Fruit fly (Drosophila melanogaster) whole organism, embryonic: ENCODE data around the gene Megf8.

Experiments
- ATbp ChIP-seq: fragments of 200-800 bp; sonication (Bioruptor generic); optimal IDR thresholded peaks from 2 replicates; lab custom pipeline; 2017; ENCODE audit warnings: missing biosample characterization, mild to moderate bottlenecking, missing genetic modification characterization, missing genetic modification reagents
- Aef1 ChIP-seq: fragments of 200-800 bp; sonication (Bioruptor generic); IDR thresholded peaks from 3 replicates; pipeline ENCODE4 v1.3.6; 2022; ENCODE audit warnings: missing biosample characterization, missing genetic modification characterization
- Bgb ChIP-seq: fragments of 200-800 bp; sonication (Bioruptor generic); IDR thresholded peaks from 2 replicates; pipeline ENCODE4 v1.3.6; 2022; ENCODE audit warnings: missing biosample characterization, missing genetic modification characterization; ENCODE audit not compliant: partially characterized antibody
- CG10321 ChIP-seq: fragments of 200-800 bp; sonication (Bioruptor generic); IDR thresholded peaks from 2 replicates; pipeline ENCODE4 v1.3.6; 2022; ENCODE audit warnings: missing biosample characterization, missing genetic modification characterization
- CG11456 ChIP-seq: fragments of 200-800 bp; sonication (Bioruptor generic); IDR thresholded peaks from 3 replicates; pipeline ENCODE4 v1.3.6; 2022; ENCODE audit warnings: missing biosample characterization, missing genetic modification characterization
- CG11560 ChIP-seq: fragments of 200-800 bp; sonication (Bioruptor generic); IDR thresholded peaks from 3 replicates; pipeline ENCODE4 v1.3.6; 2022; ENCODE audit warnings: missing biosample characterization, missing genetic modification characterization
- CG11723 ChIP-seq: fragments of 200-800 bp; sonication (Bioruptor generic); optimal IDR thresholded peaks from 2 replicates; lab custom pipeline; 2017; ENCODE audit warnings: missing biosample characterization, mild to moderate bottlenecking, missing genetic modification characterization
- CG12942 ChIP-seq: fragments of 200-800 bp; sonication (Bioruptor generic); optimal IDR thresholded peaks from 3 replicates; lab custom pipeline; 2016; ENCODE audit warnings: missing biosample characterization, missing genetic modification characterization
- CG1529 ChIP-seq: fragments of 200-800 bp; sonication (Bioruptor generic); optimal IDR thresholded peaks from 3 replicates; lab custom pipeline; 2018; ENCODE audit warnings: missing biosample characterization, missing genetic modification characterization
- CG17568 ChIP-seq: fragments of 200-800 bp; sonication (Bioruptor generic); optimal IDR thresholded peaks from 2 replicates; lab custom pipeline; 2018; ENCODE audit warnings: missing biosample characterization, mild to moderate bottlenecking, missing genetic modification characterization, moderate library complexity
- CG17802 ChIP-seq: fragments of 200-800 bp; sonication (Bioruptor generic); optimal IDR thresholded peaks from 2 replicates; lab custom pipeline; 2018; ENCODE audit warnings: missing biosample characterization, mild to moderate bottlenecking, missing genetic modification characterization, moderate library complexity
- CG1832 ChIP-seq: fragments of 200-800 bp; sonication (Bioruptor generic); optimal IDR thresholded peaks from 2 replicates; lab custom pipeline; 2017; ENCODE audit warnings: missing biosample characterization, mild to moderate bottlenecking, missing genetic modification characterization, inconsistent platforms
- CG2712 ChIP-seq: fragments of 200-800 bp; optimal IDR thresholded peaks from 3 replicates; lab custom pipeline; 2019; ENCODE audit warnings: missing biosample characterization, mild to moderate bottlenecking, missing genetic modification characterization, moderate library complexity
- CG34422 ChIP-seq: fragments of 200-800 bp; sonication (Bioruptor generic); IDR thresholded peaks from 3 replicates; pipeline ENCODE4 v1.3.6; 2022; ENCODE audit warnings: missing biosample characterization, missing genetic modification characterization
- CG3726 ChIP-seq: fragments of 200-800 bp; sonication (Bioruptor generic); IDR thresholded peaks from 3 replicates; pipeline ENCODE4, ENCODE4 v1.3.6; 2022; ENCODE audit warnings: missing biosample characterization, missing genetic modification characterization
- CG3847 ChIP-seq: fragments of 200-800 bp; sonication (Bioruptor generic); IDR thresholded peaks from 2 replicates; pipeline ENCODE4 v1.3.6; 2022; ENCODE audit warnings: missing biosample characterization, missing genetic modification characterization
- CG6272 ChIP-seq: fragments of 200-800 bp; sonication (Bioruptor generic); IDR thresholded peaks from 2 replicates; pipeline ENCODE4 v1.3.6; 2022; ENCODE audit warnings: missing biosample characterization, missing genetic modification characterization
- CG7839 ChIP-seq: fragments of 200-800 bp; sonication (Bioruptor generic); optimal IDR thresholded peaks from 3 replicates; lab custom pipeline; 2018; ENCODE audit warnings: missing biosample characterization, mild to moderate bottlenecking, missing genetic modification characterization, moderate library complexity
- CG9932 ChIP-seq: fragments of 200-800 bp; sonication (Bioruptor generic); IDR thresholded peaks from 2 replicates; pipeline ENCODE4 v1.3.6; 2022; ENCODE audit warnings: missing biosample characterization, missing genetic modification characterization
- Deaf1 ChIP-seq: fragments of 200-800 bp; optimal IDR thresholded peaks from 3 replicates; lab custom pipeline; 2019; ENCODE audit warnings: missing biosample characterization, mild to moderate bottlenecking, missing genetic modification characterization, moderate library complexity
- Dip3 ChIP-seq: fragments of 200-800 bp; sonication (Bioruptor generic); optimal IDR thresholded peaks from 3 replicates; lab custom pipeline; 2016; ENCODE audit warnings: missing biosample characterization, missing genetic modification characterization
- Eip74EF ChIP-seq, 2 experiments: fragments of 200-800 bp in 1 of 2; fragments of >200 bp in 1 of 2; sonication (Bioruptor generic) in 1 of 2; optimal IDR thresholded peaks; 2 replicates each; lab custom pipeline; 2017 to 2019; ENCODE audit warnings: missing biosample characterization in 2 of 2, missing genetic modification characterization in 2 of 2, mild to moderate bottlenecking in 1 of 2, moderate library complexity in 1 of 2
- Fer3 ChIP-seq: fragments of 200-800 bp; sonication (Bioruptor generic); optimal IDR thresholded peaks from 2 replicates; lab custom pipeline; 2018; ENCODE audit warnings: missing biosample characterization, mild to moderate bottlenecking, missing genetic modification characterization, moderate library complexity
- HLH4C ChIP-seq: fragments of 200-800 bp; sonication (Bioruptor generic); IDR thresholded peaks from 3 replicates; pipeline ENCODE4 v1.3.6; 2022; ENCODE audit warnings: missing biosample characterization, missing genetic modification characterization; ENCODE audit not compliant: partially characterized antibody
- Hand ChIP-seq: fragments of 200-800 bp; sonication (Bioruptor generic); optimal IDR thresholded peaks from 2 replicates; lab custom pipeline; 2017; ENCODE audit warnings: mild to moderate bottlenecking, missing biosample characterization, missing genetic modification reagents, missing genetic modification characterization
- Lim3 ChIP-seq: fragments of 200-800 bp; sonication (Bioruptor generic); IDR thresholded peaks from 2 replicates; pipeline ENCODE4 v1.3.6; 2022; ENCODE audit warnings: missing biosample characterization, missing genetic modification characterization
- Opbp ChIP-seq: fragments of 200-800 bp; sonication (Bioruptor generic); IDR thresholded peaks from 3 replicates; pipeline ENCODE4 v1.3.6; 2022; ENCODE audit warnings: missing biosample characterization, missing genetic modification characterization; ENCODE audit not compliant: partially characterized antibody
- Pdp1 ChIP-seq, 2 experiments: fragments of 200-800 bp; sonication (Bioruptor generic); optimal IDR thresholded peaks; 3 replicates each; lab custom pipeline; 2016; ENCODE audit warnings: missing biosample characterization in 2 of 2, missing genetic modification characterization in 2 of 2, mild to moderate bottlenecking in 1 of 2, moderate library complexity in 1 of 2
- Rfx ChIP-seq: fragments of 200-800 bp; sonication (Bioruptor generic); IDR thresholded peaks from 2 replicates; pipeline ENCODE4 v1.3.6; 2022; ENCODE audit warnings: missing biosample characterization, missing genetic modification characterization
- Trl ChIP-seq, 3 experiments: fragments of >200 bp in 2 of 3; fragments of 200-800 bp in 1 of 3; sonication (Bioruptor generic) in 1 of 3; optimal IDR thresholded peaks; 2 replicates in 1 of 3; 3 replicates in 2 of 3; lab custom pipeline; 2016 to 2017; ENCODE audit warnings: missing biosample characterization in 1 of 3, missing genetic modification characterization in 1 of 3
- amos ChIP-seq: fragments of 200-800 bp; sonication (Bioruptor generic); IDR thresholded peaks from 2 replicates; pipeline ENCODE4 v1.3.6; 2022; ENCODE audit warnings: missing biosample characterization, missing genetic modification characterization; ENCODE audit not compliant: partially characterized antibody
- cas ChIP-seq: fragments of 200-800 bp; sonication (Bioruptor generic); IDR thresholded peaks from 2 replicates; pipeline ENCODE4 v1.3.6; 2022; ENCODE audit warnings: missing biosample characterization, missing genetic modification characterization
- caup ChIP-seq: fragments of 200-800 bp; sonication (Bioruptor generic); optimal IDR thresholded peaks from 3 replicates; lab custom pipeline; 2017; ENCODE audit warnings: missing biosample characterization, mild to moderate bottlenecking, missing genetic modification characterization, moderate library complexity; ENCODE audit not compliant: severe bottlenecking
- dpn ChIP-seq, 2 experiments: fragments of 200-800 bp; sonication (Bioruptor generic); optimal IDR thresholded peaks; 3 replicates each; lab custom pipeline; 2016; ENCODE audit warnings: missing biosample characterization in 2 of 2, missing genetic modification characterization in 2 of 2
- esg ChIP-seq: fragments of 200-800 bp; sonication (Bioruptor generic); conservative IDR thresholded peaks from 2 replicates; pipeline ENCODE4 v1.3.6; 2022; ENCODE audit warnings: missing biosample characterization, missing genetic modification characterization
- gcm ChIP-seq: fragments of 200-800 bp; sonication (Bioruptor generic); optimal IDR thresholded peaks from 2 replicates; lab custom pipeline; 2019; ENCODE audit warnings: missing biosample characterization, mild to moderate bottlenecking, missing genetic modification characterization, moderate library complexity
- gem ChIP-seq: fragments of 200-800 bp; sonication (Bioruptor generic); optimal IDR thresholded peaks from 2 replicates; lab custom pipeline; 2019; ENCODE audit warnings: missing biosample characterization, mild to moderate bottlenecking, missing genetic modification characterization, moderate library complexity
- h ChIP-seq: fragments of >200 bp; optimal IDR thresholded peaks from 2 replicates; lab custom pipeline; 2017
- hth ChIP-seq: fragments of >200 bp; optimal IDR thresholded peaks from 2 replicates; lab custom pipeline; 2017; ENCODE audit warnings: inconsistent platforms
- nerfin-2 ChIP-seq: fragments of 200-800 bp; sonication (Bioruptor generic); IDR thresholded peaks from 2 replicates; pipeline ENCODE4 v1.3.6; 2022; ENCODE audit warnings: missing biosample characterization, missing genetic modification characterization; ENCODE audit not compliant: partially characterized antibody
- nmo ChIP-seq: fragments of 200-800 bp; sonication (Bioruptor generic); optimal IDR thresholded peaks from 2 replicates; lab custom pipeline; 2018; ENCODE audit warnings: missing biosample characterization, mild to moderate bottlenecking, missing genetic modification characterization, moderate library complexity
- pb ChIP-seq: fragments of 200-800 bp; sonication (Bioruptor generic); optimal IDR thresholded peaks from 3 replicates; lab custom pipeline; 2016; ENCODE audit warnings: missing biosample characterization, missing genetic modification characterization
- peb ChIP-seq: fragments of 200-800 bp; sonication (Bioruptor generic); IDR thresholded peaks from 2 replicates; pipeline ENCODE4 v1.3.6; 2022; ENCODE audit warnings: missing biosample characterization, missing genetic modification characterization
- pho ChIP-seq: fragments of 200-800 bp; sonication (Bioruptor generic); optimal IDR thresholded peaks from 2 replicates; lab custom pipeline; 2016; ENCODE audit warnings: missing biosample characterization, missing genetic modification characterization
- sens-2 ChIP-seq: fragments of 200-800 bp; sonication (Bioruptor generic); IDR thresholded peaks from 2 replicates; pipeline ENCODE4 v1.3.6; 2022; ENCODE audit warnings: missing biosample characterization, missing genetic modification characterization
- sqz ChIP-seq: fragments of 200-800 bp; sonication (Bioruptor generic); optimal IDR thresholded peaks from 3 replicates; lab custom pipeline; 2018; ENCODE audit warnings: missing biosample characterization, mild to moderate bottlenecking, missing genetic modification characterization
- sug ChIP-seq: fragments of 200-800 bp; optimal IDR thresholded peaks from 2 replicates; lab custom pipeline; 2019; ENCODE audit warnings: missing biosample characterization, mild to moderate bottlenecking, missing genetic modification characterization, moderate library complexity

Gene Megf8

DNA sequence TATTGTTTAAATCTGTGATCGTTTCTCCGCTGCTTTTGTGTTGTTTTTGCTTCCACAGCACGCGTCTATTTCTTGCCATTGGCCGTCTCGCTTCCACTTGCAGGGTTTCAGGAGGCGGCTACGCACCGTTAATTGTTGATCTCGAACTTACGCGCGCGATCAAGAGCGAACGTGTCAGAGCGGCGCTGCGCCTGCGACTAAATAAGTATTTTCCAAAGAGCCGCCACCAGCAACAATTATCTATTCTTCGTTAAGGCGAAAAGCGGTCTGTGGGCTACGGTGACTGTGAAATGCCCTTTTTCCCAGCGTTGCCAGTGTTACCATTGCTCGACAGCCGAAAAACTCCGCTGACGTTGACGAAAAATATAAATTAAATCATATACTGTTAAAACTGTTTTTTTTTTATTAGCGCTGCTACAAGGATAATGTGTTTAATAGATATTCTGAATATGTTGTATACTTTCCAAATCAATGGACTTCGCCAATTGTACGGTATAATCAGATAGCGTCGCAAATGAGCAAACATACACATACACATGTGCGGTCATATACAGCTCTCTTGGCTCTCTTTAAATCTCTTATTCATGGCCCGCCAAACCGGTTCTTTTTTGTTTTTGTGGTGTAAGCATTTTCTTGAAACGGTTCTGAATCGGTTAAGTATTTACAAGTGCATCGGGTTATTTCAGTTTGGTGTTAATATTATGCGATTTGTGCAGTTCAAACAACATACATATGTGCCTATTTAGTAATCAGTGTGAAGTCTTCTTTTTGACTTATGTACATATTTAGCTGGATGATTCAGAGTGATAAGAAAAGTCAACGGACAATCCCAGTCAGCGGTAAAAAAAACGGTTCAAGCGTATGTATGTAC, 49.1 kb upstream of the Megf8 start, which contains the start of gene pes (continued):
- peak; percentile 62 for TF ChIP-seq CG12942
- peak; percentile 78 to 93 for TF ChIP-seq Trl (optimal IDR thresholded peaks at IDR 0.05; lab: Kevin White, UChicago)
- TF ChIP-seq Trl (GFP tag; optimal IDR thresholded peaks at IDR 0.05; lab: Kevin White, UChicago) = peak; percentile 92
- 0 out of 3 replicates have a peak, but pooled peaks have one; percentile 19 for TF ChIP-seq CG11456 (GFP tag; lab: Robert Waterston, UW)
- TF ChIP-seq h (lab: Kevin White, UChicago) = no peak
- TF ChIP-seq sens-2 (GFP tag; lab: Robert Waterston, UW) = peak; percentile 63
- TF ChIP-seq Aef1 = peak; percentile 92
- TF ChIP-seq peb (GFP tag; lab: Robert Waterston, UW) = peak; percentile 89
- TF ChIP-seq esg (GFP tag; lab: Robert Waterston, UW) = peak; percentile 76
- TF ChIP-seq sug (tag; lab: Kevin White, UChicago) = peak; percentile 91
- peak; percentile 48 for TF ChIP-seq gem
- TF ChIP-seq ATbp = peak; percentile 66
- peak; percentile 58 for TF ChIP-seq Deaf1
- peak; percentile 51; the same call in 1 of the 3 replicates for TF ChIP-seq Opbp
- no peak for TF ChIP-seq Hand (GFP tag; lab: Kevin White, UChicago)
- TF ChIP-seq pb (GFP tag; lab: Kevin White, UChicago) = peak; percentile 83
- peak; percentile 96 for TF ChIP-seq CG7839 (tag; lab: Kevin White, UChicago)
- TF ChIP-seq CG17568 = peak; percentile 36
- peak; percentile 75 for TF ChIP-seq CG1832 (GFP tag; lab: Kevin White, UChicago)
- TF ChIP-seq CG17802 (tag; lab: Kevin White, UChicago) = peak; percentile 61
- no peak for TF ChIP-seq CG11560
- peak; percentile 87 for TF ChIP-seq CG6272
- peak; percentile 76; the same call in 1 of the 2 replicates for TF ChIP-seq Lim3 (GFP tag; lab: Robert Waterston, UW)
- peak; percentile 90 for TF ChIP-seq Dip3 (GFP tag; lab: Kevin White, UChicago)
- no peak for TF ChIP-seq hth (lab: Kevin White, UChicago)
- TF ChIP-seq CG11723 (GFP tag; lab: Kevin White, UChicago) = no peak
- peak; percentile 29 for TF ChIP-seq CG1529 (GFP tag; lab: Kevin White, UChicago)
- TF ChIP-seq cas = peak; percentile 79
- peak; percentile 63 for TF ChIP-seq Rfx (GFP tag; lab: Robert Waterston, UW)
- TF ChIP-seq gcm (GFP tag; lab: Kevin White, UChicago) = no peak
- peak; percentile 96 for TF ChIP-seq nmo (GFP tag; lab: Kevin White, UChicago)
- peak; percentile 90 for TF ChIP-seq CG3847
- peak; percentile 90 for TF ChIP-seq sqz (GFP tag; lab: Kevin White, UChicago)
- TF ChIP-seq HLH4C (GFP tag; lab: Robert Waterston, UW) = peak; percentile 48; the same call in 1 of the 3 replicates
- peak; percentile 82 for TF ChIP-seq pho (GFP tag; lab: Kevin White, UChicago)
- TF ChIP-seq CG10321 (GFP tag; lab: Robert Waterston, UW) = peak; percentile 32; the same call in 1 of the 2 replicates
- TF ChIP-seq CG9932 = peak; percentile 81
- peak; percentile 63; the same call in 1 of the 2 replicates for TF ChIP-seq Bgb
- peak; percentile 89 for TF ChIP-seq CG2712 (tag; lab: Kevin White, UChicago)
- TF ChIP-seq dpn (GFP tag; optimal IDR thresholded peaks at IDR 0.05; lab: Kevin White, UChicago) = peak; percentile 88 to 91
- TF ChIP-seq Fer3 (tag; lab: Kevin White, UChicago) = peak; percentile 92
- TF ChIP-seq caup (GFP tag; lab: Kevin White, UChicago) = peak; percentile 92
- peak; percentile 84; the same call in 1 of the 3 replicates for TF ChIP-seq CG3726
- TF ChIP-seq amos = no peak; the same call in 1 of the 2 replicates
- peak; percentile 86 to 95 for TF ChIP-seq Pdp1 (GFP tag; optimal IDR thresholded peaks at IDR 0.05; lab: Kevin White, UChicago)
- peak; percentile 95 for TF ChIP-seq CG34422
- peak in 1 of 2 experiments; percentile 92 for TF ChIP-seq Eip74EF (GFP tag; optimal IDR thresholded peaks at IDR 0.05; lab: Kevin White, UChicago)
- no peak for TF ChIP-seq nerfin-2 (GFP tag; lab: Robert Waterston, UW)
